Worm (Caenorhabditis elegans) whole organism, early embryonic: ENCODE results near the gene Y69A2AR.19.

ENCODE experiments used
- B0310.2 ChIP-seq: sonication (generic microtip); optimal IDR thresholded peaks from 2 replicates; lab custom pipeline; 2016; ENCODE audit warnings: mild to moderate bottlenecking, missing genetic modification characterization, missing compliant biosample characterization
- F13C5.2 ChIP-seq: sonication (generic microtip); optimal IDR thresholded peaks from 2 replicates; lab custom pipeline; 2017; ENCODE audit warnings: mild to moderate bottlenecking, missing genetic modification characterization, inconsistent platforms, missing compliant biosample characterization
- aly-1 ChIP-seq: sonication (generic microtip); optimal IDR thresholded peaks from 2 replicates; lab custom pipeline; 2016; ENCODE audit warnings: missing genetic modification characterization, missing compliant biosample characterization
- ama-1 ChIP-seq: fragments of 150-350 bp; optimal IDR thresholded peaks from 2 replicates; lab custom pipeline; 2014
- ceh-13 ChIP-seq: fragments of 200-800 bp; sonication (Bioruptor generic); optimal IDR thresholded peaks from 2 replicates; lab custom pipeline; 2018; ENCODE audit warnings: mild to moderate bottlenecking, missing genetic modification characterization, missing compliant biosample characterization
- ceh-36 ChIP-seq: sonication (generic microtip); optimal IDR thresholded peaks from 2 replicates; lab custom pipeline; 2016; ENCODE audit warnings: missing genetic modification characterization, inconsistent platforms, missing compliant biosample characterization
- ets-7 ChIP-seq: sonication (generic microtip); optimal IDR thresholded peaks from 2 replicates; lab custom pipeline; 2016; ENCODE audit warnings: missing genotype, missing genetic modification characterization, missing compliant biosample characterization
- flt-1 ChIP-seq: fragments of 200-800 bp; sonication (Bioruptor generic); IDR thresholded peaks from 2 replicates; pipeline ENCODE4 v1.3.6; 2022; ENCODE audit warnings: missing genetic modification characterization, missing compliant biosample characterization
- hmbx-1 ChIP-seq: sonication (generic microtip); optimal IDR thresholded peaks from 2 replicates; lab custom pipeline; 2016; ENCODE audit warnings: mild to moderate bottlenecking, missing genetic modification characterization, missing compliant biosample characterization
- hmg-4 ChIP-seq: fragments of 200-800 bp; sonication (Bioruptor generic); optimal IDR thresholded peaks from 2 replicates; lab custom pipeline; 2018; ENCODE audit warnings: mild to moderate bottlenecking, missing genetic modification characterization, missing compliant biosample characterization
- hnd-1 ChIP-seq: sonication (generic microtip); optimal IDR thresholded peaks from 2 replicates; lab custom pipeline; 2016; ENCODE audit warnings: missing genetic modification characterization, missing compliant biosample characterization
- pes-1 ChIP-seq: fragments of 200-800 bp; sonication (Bioruptor generic); IDR thresholded peaks from 2 replicates; pipeline ENCODE4 v1.3.6; 2022; ENCODE audit warnings: missing genetic modification reagents, missing genetic modification characterization, missing compliant biosample characterization
- scrt-1 ChIP-seq: fragments of 200-800 bp; sonication (Bioruptor generic); IDR thresholded peaks from 2 replicates; pipeline ENCODE4 v1.3.6; 2022; ENCODE audit warnings: missing genetic modification characterization, missing compliant biosample characterization
- sea-1 ChIP-seq: fragments of 200-800 bp; sonication (Bioruptor generic); conservative IDR thresholded peaks from 2 replicates; pipeline ENCODE4 v1.3.6; 2022; ENCODE audit warnings: missing genetic modification characterization, missing compliant biosample characterization
- tbx-11 ChIP-seq: fragments of 200-800 bp; sonication (Bioruptor generic); IDR thresholded peaks from 2 replicates; pipeline ENCODE4 v1.3.6; 2022; ENCODE audit warnings: missing genetic modification characterization, missing compliant biosample characterization
- tbx-37 ChIP-seq: fragments of 200-800 bp; sonication (Bioruptor generic); conservative IDR thresholded peaks from 2 replicates; pipeline ENCODE4 v1.3.6; 2022; ENCODE audit warnings: missing genetic modification reagents, missing genetic modification characterization, missing compliant biosample characterization
- tra-4 ChIP-seq: sonication (generic microtip); optimal IDR thresholded peaks from 2 replicates; lab custom pipeline; 2017; ENCODE audit warnings: missing genetic modification characterization, missing compliant biosample characterization

Gene Y69A2AR.19

DNA sequence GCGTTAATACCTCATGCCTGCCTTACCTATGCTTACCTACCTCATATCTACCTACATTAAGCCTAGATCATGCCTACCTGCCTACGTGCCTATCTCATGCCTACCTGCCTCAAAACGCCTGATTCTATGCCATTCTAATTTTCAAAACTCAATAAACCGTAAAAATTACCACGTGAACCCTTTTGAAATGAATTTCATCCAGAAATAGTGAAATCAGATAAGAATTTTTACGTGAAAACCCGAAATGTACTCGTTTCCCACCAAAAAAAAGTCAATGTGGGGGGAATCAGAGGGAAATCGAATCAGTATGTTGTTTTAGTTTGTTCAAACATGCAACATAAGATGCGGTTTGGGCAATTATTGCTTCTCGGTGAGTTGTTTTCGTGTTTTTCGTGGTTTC lies at the start of gene Y69A2AR.19:
Y69A2AR.19 (plus strand) TSS at position 301 of the 400 bp plus-strand sequence.
- TF ChIP-seq tbx-11 (GFP tag; lab: Robert Waterston, UW) (no peak), ceh-36 (tag; lab: Kevin White, UChicago) (no peak), hnd-1 (tag; lab: Kevin White, UChicago) (no peak), pes-1 (GFP tag; lab: Robert Waterston, UW) (no peak), flt-1 (GFP tag; lab: Robert Waterston, UW) (no peak), tra-4 (no peak), scrt-1 (no peak), hmbx-1 (tag; lab: Kevin White, UChicago) (no peak), ets-7 (tag; lab: Kevin White, UChicago) (no peak), B0310.2 (tag; lab: Kevin White, UChicago) (no peak), tbx-37 (GFP tag; lab: Robert Waterston, UW) (no peak), sea-1 (GFP tag; lab: Robert Waterston, UW) (no peak), hmg-4 (GFP tag; lab: Kevin White, UChicago) (no peak), aly-1 (no peak), F13C5.2 (tag; lab: Kevin White, UChicago) (no peak), ama-1 (lab: Kevin White, UChicago) (no peak), ceh-13 (GFP tag; lab: Kevin White, UChicago) (no peak)

DNA sequence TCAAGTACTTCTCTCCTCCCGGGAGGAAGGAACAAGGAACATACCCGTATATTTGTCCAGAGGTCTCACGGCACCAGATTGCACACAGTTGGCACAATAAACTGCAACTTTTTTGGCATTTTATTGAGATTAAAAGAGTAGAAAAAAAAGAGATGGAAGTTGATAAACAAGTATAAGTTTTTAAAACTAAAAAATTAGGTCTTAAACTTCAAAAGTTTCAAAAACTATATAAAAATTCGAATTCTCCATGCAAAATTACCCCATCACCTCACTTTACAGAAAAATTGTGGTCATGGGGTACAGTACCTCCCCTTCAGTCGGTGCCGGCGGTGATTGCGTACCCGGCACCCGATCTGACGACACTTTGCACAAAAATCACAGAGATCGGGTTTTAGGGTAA lies 37.4 kb upstream of the Y69A2AR.19 start, which contains the start of gene C45G7.13:
C45G7.13 (minus strand) TSS at position 101 of the 400 bp plus-strand sequence.
- no peak for TF ChIP-seq sea-1 (GFP tag; lab: Robert Waterston, UW)

DNA sequence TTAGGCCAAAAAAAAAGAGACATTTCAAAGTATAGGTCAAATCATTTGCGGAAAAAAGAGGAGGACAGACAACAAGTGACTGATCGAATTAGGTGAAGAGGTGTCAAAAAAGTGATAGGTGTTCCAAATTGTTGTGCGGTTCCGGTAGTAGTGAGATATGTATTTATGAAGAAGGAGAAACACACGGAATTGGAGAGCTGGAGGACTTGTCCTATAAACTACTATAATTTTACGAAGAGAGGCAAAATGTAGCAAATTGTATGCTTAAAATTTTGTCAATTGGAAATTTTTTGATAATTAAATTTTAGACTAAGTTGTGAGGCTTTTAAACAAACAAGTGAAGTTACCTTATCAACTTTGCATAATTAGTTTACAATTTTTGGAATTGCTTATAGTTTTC lies 37.0 kb upstream of the Y69A2AR.19 start:
- no peak for TF ChIP-seq hnd-1 (tag; lab: Kevin White, UChicago)
- TF ChIP-seq flt-1 (GFP tag; lab: Robert Waterston, UW), result no peak
- no peak for TF ChIP-seq scrt-1
- no peak for TF ChIP-seq aly-1
- no peak for TF ChIP-seq ets-7 (tag; lab: Kevin White, UChicago)
- no peak for TF ChIP-seq B0310.2 (tag; lab: Kevin White, UChicago)
- no peak for TF ChIP-seq ceh-36 (tag; lab: Kevin White, UChicago)
- TF ChIP-seq tbx-37 (GFP tag; lab: Robert Waterston, UW), result no peak
- no peak for TF ChIP-seq pes-1 (GFP tag; lab: Robert Waterston, UW)
- TF ChIP-seq hmbx-1 (tag; lab: Kevin White, UChicago), result no peak
- no peak for TF ChIP-seq tbx-11 (GFP tag; lab: Robert Waterston, UW)

DNA sequence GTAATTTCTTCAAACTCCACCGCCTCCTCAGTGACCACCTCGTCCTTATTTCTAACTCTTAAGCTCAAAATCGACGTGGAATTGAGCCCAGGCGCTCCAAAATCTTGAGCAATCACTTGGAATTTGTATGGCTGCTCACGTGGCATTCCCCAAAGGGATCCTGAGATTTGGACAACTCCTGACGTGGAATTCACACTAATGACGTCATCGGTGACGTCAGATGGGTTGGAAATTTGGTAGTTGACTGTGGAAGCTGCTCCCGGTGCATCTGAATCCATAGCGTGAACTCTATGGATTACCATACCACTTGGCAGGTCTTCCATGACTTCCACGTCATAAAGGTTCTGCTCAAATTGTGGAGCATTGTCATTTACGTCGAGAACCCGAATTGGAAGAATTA lies 33.5 kb upstream of the Y69A2AR.19 start:
- no peak for TF ChIP-seq tbx-11 (GFP tag; lab: Robert Waterston, UW)
- no peak for TF ChIP-seq hnd-1 (tag; lab: Kevin White, UChicago)
- no peak for TF ChIP-seq scrt-1
- no peak for TF ChIP-seq ceh-13 (GFP tag; lab: Kevin White, UChicago)
- TF ChIP-seq sea-1 (GFP tag; lab: Robert Waterston, UW), result no peak
- no peak for TF ChIP-seq F13C5.2 (tag; lab: Kevin White, UChicago)
- TF ChIP-seq B0310.2 (tag; lab: Kevin White, UChicago), result no peak
- TF ChIP-seq hmbx-1 (tag; lab: Kevin White, UChicago), result no peak
- TF ChIP-seq hmg-4 (GFP tag; lab: Kevin White, UChicago), result no peak
- no peak for TF ChIP-seq tbx-37 (GFP tag; lab: Robert Waterston, UW)
- no peak for TF ChIP-seq aly-1
- no peak for TF ChIP-seq tra-4
- TF ChIP-seq ets-7 (tag; lab: Kevin White, UChicago), result no peak
- TF ChIP-seq flt-1 (GFP tag; lab: Robert Waterston, UW), result no peak

DNA sequence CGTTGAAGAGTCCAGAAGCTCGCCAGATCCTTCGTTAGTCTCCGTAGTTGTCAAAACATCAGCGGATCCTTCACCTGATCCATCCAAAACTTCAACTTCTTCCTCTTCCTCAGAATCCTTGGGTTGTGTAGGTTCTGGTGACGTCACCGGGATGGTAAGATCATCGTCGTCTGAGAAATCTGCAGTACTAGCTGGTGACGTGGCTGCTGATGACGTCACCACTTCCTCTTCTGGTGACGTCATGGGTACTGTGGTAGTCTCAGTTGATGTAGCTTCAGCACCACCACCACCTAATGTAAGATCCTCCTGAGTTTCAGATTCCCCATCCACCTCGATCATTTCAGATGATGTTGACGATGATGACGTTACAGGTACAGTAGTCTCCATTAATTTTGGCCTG lies 27.2 kb upstream of the Y69A2AR.19 start:
- TF ChIP-seq flt-1 (GFP tag; lab: Robert Waterston, UW) (no peak), pes-1 (GFP tag; lab: Robert Waterston, UW) (no peak), hmg-4 (GFP tag; lab: Kevin White, UChicago) (no peak), ceh-13 (GFP tag; lab: Kevin White, UChicago) (no peak), ceh-36 (tag; lab: Kevin White, UChicago) (no peak), sea-1 (GFP tag; lab: Robert Waterston, UW) (no peak), hmbx-1 (tag; lab: Kevin White, UChicago) (no peak), tbx-37 (GFP tag; lab: Robert Waterston, UW) (no peak), B0310.2 (tag; lab: Kevin White, UChicago) (no peak), F13C5.2 (tag; lab: Kevin White, UChicago) (no peak), hnd-1 (tag; lab: Kevin White, UChicago) (no peak), ama-1 (lab: Kevin White, UChicago) (no peak), scrt-1 (no peak), tbx-11 (GFP tag; lab: Robert Waterston, UW) (no peak), tra-4 (no peak), ets-7 (tag; lab: Kevin White, UChicago) (no peak), aly-1 (no peak)

DNA sequence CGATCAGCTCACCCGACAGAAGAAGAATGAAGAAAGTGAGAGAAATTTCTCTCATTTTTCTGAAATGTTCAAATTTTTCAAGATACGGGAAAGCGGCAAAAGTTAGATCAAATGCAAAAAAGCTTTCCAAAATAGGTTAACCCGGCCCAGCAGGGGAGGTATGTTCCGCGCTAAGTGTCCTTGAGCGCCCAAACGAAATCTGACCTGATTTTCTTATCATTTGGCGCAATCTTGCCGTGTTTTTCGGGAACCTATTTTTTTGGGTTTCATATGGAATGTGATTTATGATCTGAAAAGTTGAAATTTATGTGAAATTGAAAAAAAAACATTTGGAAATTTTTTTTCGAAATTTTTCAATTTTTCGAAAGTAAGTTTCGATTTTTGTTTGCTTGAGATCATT lies 25.3 kb upstream of the Y69A2AR.19 start, which contains the start of gene cdh-10:
cdh-10 (minus strand) TSS at position 59 of the 400 bp plus-strand sequence.
- TF ChIP-seq sea-1 (GFP tag; lab: Robert Waterston, UW) (no peak), scrt-1 (no peak), aly-1 (no peak), tbx-11 (GFP tag; lab: Robert Waterston, UW) (no peak), hnd-1 (tag; lab: Kevin White, UChicago) (no peak)

DNA sequence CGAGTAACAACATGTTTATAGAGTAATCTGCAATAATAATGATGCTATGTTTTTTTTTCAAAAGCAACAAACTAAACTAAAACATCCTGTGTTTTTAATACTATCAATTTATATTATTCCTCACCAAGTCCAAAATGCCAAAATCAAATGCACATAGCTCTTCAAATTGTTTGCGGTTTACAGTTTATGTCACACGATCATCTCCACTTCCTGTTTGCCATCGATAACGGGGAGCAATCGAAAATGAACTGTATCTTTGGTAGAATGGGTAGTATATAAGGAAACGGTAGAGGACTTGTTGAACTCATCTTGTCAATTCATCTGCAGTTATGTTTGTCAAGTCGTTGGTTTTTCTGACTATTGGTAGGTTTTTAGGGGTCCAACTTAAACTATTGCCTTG lies 24.5 kb upstream of the Y69A2AR.19 start, which contains the start of gene ilys-3:
ilys-3 (plus strand) TSS at position 301 of the 400 bp plus-strand sequence.
- no peak for TF ChIP-seq sea-1 (GFP tag; lab: Robert Waterston, UW)

DNA sequence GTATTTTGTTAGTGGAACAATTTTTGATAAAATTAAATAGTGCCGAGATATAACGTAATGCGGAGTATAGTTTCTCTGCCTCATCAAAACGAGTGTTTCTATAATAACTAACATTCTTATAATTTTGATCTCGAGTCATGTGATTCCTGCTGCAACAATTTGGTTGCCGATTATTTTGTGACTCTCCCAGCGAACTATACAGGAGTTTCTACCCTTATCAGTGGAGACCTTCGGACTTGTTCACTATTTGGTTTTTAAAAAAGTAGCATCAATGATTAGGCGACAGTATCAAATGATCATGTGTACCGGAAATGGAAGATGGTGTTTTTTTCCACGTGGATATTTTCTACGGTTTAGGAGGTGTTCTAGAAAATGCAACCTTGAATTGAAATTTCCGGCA lies 22.4 kb upstream of the Y69A2AR.19 start:
- TF ChIP-seq hmbx-1 (tag; lab: Kevin White, UChicago) (no peak), tra-4 (no peak)
